Fruit fly (Drosophila melanogaster) whole organism, embryonic: ENCODE results near the gene CG14230.
A peak's percentile ranks its signal among the peaks of the same experiment; 100 is the strongest.

ENCODE experiments used
- Asciz ChIP-seq: fragments of 200-800 bp; sonication (Bioruptor generic); optimal IDR thresholded peaks from 2 replicates; lab custom pipeline; 2017; ENCODE audit warnings: missing biosample characterization, mild to moderate bottlenecking, missing genetic modification characterization, missing genetic modification reagents
- C15 ChIP-seq: fragments of 200-800 bp; sonication (Bioruptor generic); IDR thresholded peaks from 3 replicates; pipeline ENCODE4 v1.3.6; 2022; ENCODE audit warnings: missing biosample characterization, missing genetic modification characterization
- CG11723 ChIP-seq: fragments of 200-800 bp; sonication (Bioruptor generic); optimal IDR thresholded peaks from 2 replicates; lab custom pipeline; 2017; ENCODE audit warnings: missing biosample characterization, mild to moderate bottlenecking, missing genetic modification characterization
- CG13287 ChIP-seq: fragments of 200-800 bp; sonication (Bioruptor generic); IDR thresholded peaks from 2 replicates; pipeline ENCODE4 v1.3.6; 2022; ENCODE audit warnings: missing biosample characterization, missing genetic modification characterization; ENCODE audit not compliant: partially characterized antibody
- CG14050 ChIP-seq: fragments of 200-800 bp; sonication (Bioruptor generic); IDR thresholded peaks from 3 replicates; pipeline ENCODE4 v1.3.6; 2022; ENCODE audit warnings: missing biosample characterization, missing genetic modification characterization
- CG15011 ChIP-seq: fragments of 200-800 bp; sonication (Bioruptor generic); optimal IDR thresholded peaks from 3 replicates; lab custom pipeline; 2018; ENCODE audit warnings: missing biosample characterization, mild to moderate bottlenecking, missing genetic modification characterization
- CG15514 ChIP-seq: fragments of 200-800 bp; sonication (Bioruptor generic); optimal IDR thresholded peaks from 3 replicates; lab custom pipeline; 2017; ENCODE audit warnings: missing biosample characterization, missing genetic modification characterization, mild to moderate bottlenecking, moderate library complexity, missing genetic modification reagents
- CG1792 ChIP-seq: fragments of 200-800 bp; sonication (Bioruptor generic); optimal IDR thresholded peaks from 2 replicates; lab custom pipeline; 2016; ENCODE audit warnings: missing biosample characterization, missing genetic modification characterization
- CG18764 ChIP-seq: fragments of 200-800 bp; sonication (Bioruptor generic); optimal IDR thresholded peaks from 3 replicates; lab custom pipeline; 2016; ENCODE audit warnings: missing biosample characterization, missing genetic modification characterization
- CG2116 ChIP-seq: fragments of 200-800 bp; sonication (Bioruptor generic); optimal IDR thresholded peaks from 3 replicates; lab custom pipeline; 2018; ENCODE audit warnings: missing biosample characterization, mild to moderate bottlenecking, missing genetic modification characterization
- CG30020 ChIP-seq: fragments of 200-800 bp; optimal IDR thresholded peaks from 2 replicates; lab custom pipeline; 2019; ENCODE audit warnings: missing biosample characterization, mild to moderate bottlenecking, missing genetic modification characterization, moderate library complexity
- CG33213 ChIP-seq: fragments of 200-800 bp; sonication (Bioruptor generic); optimal IDR thresholded peaks from 3 replicates; lab custom pipeline; 2016; ENCODE audit warnings: missing biosample characterization, missing genetic modification characterization
- CG34376 ChIP-seq: fragments of 200-800 bp; sonication (Bioruptor generic); optimal IDR thresholded peaks from 2 replicates; lab custom pipeline; 2018; ENCODE audit warnings: missing biosample characterization, mild to moderate bottlenecking, missing genetic modification characterization
- CG3838 ChIP-seq: fragments of 200-800 bp; sonication (Bioruptor generic); optimal IDR thresholded peaks from 3 replicates; lab custom pipeline; 2016; ENCODE audit warnings: missing biosample characterization, missing genetic modification characterization
- CG7987 ChIP-seq: fragments of 200-800 bp; sonication (Bioruptor generic); optimal IDR thresholded peaks from 2 replicates; lab custom pipeline; 2018; ENCODE audit warnings: missing biosample characterization, mild to moderate bottlenecking, missing genetic modification characterization, moderate library complexity
- CG8388 ChIP-seq: fragments of 200-800 bp; sonication (Bioruptor generic); optimal IDR thresholded peaks from 2 replicates; lab custom pipeline; 2019; ENCODE audit warnings: missing biosample characterization, mild to moderate bottlenecking, missing genetic modification characterization, moderate library complexity
- Dfd ChIP-seq, 2 experiments: fragments of >200 bp; optimal IDR thresholded peaks; 2 replicates each; lab custom pipeline; 2017; ENCODE audit warnings: missing biosample characterization in 2 of 2, missing genetic modification characterization in 2 of 2
- Dll ChIP-seq: fragments of 200-800 bp; sonication (Bioruptor generic); IDR thresholded peaks from 4 replicates; pipeline ENCODE4 v1.3.6; 2022; ENCODE audit warnings: missing biosample characterization, missing genetic modification characterization; ENCODE audit not compliant: partially characterized antibody
- Doc2 ChIP-seq: fragments of 200-800 bp; sonication (Bioruptor generic); IDR thresholded peaks from 2 replicates; pipeline ENCODE4 v1.3.6; 2022; ENCODE audit warnings: missing biosample characterization, missing genetic modification characterization
- Dp ChIP-seq: fragments of 200-800 bp; sonication (Bioruptor generic); optimal IDR thresholded peaks from 2 replicates; lab custom pipeline; 2018; ENCODE audit warnings: missing biosample characterization, mild to moderate bottlenecking, missing genetic modification characterization, moderate library complexity
- E2f2 ChIP-seq: fragments of 200-800 bp; sonication (Bioruptor generic); IDR thresholded peaks from 2 replicates; pipeline ENCODE4 v1.3.6; 2022; ENCODE audit warnings: missing biosample characterization, missing genetic modification characterization
- Ets65A ChIP-seq: fragments of 200-800 bp; sonication (Bioruptor generic); peaks from one replicate; lab custom pipeline; 2016; ENCODE audit warnings: missing biosample characterization, missing genetic modification characterization
- Ets97D ChIP-seq: fragments of 200-800 bp; sonication (Bioruptor generic); optimal IDR thresholded peaks from 3 replicates; lab custom pipeline; 2016; ENCODE audit warnings: missing biosample characterization, missing genetic modification characterization
- HmgZ ChIP-seq: fragments of 200-800 bp; sonication (Bioruptor generic); optimal IDR thresholded peaks from 2 replicates; lab custom pipeline; 2018; ENCODE audit warnings: missing biosample characterization, mild to moderate bottlenecking, missing genetic modification characterization
- Hr3 ChIP-seq: fragments of 200-800 bp; sonication (Bioruptor generic); optimal IDR thresholded peaks from 3 replicates; lab custom pipeline; 2016; ENCODE audit warnings: missing biosample characterization, missing genetic modification characterization
- Lhr ChIP-seq: fragments of 200-800 bp; sonication (Bioruptor generic); optimal IDR thresholded peaks from 3 replicates; lab custom pipeline; 2017; ENCODE audit warnings: mild to moderate bottlenecking, missing biosample characterization, missing genetic modification reagents, missing genetic modification characterization
- MBD-R2 ChIP-seq: fragments of 200-800 bp; sonication (Bioruptor generic); IDR thresholded peaks from 2 replicates; pipeline ENCODE4 v1.3.6; 2022; ENCODE audit warnings: missing biosample characterization, missing genetic modification characterization
- Max ChIP-seq: fragments of 200-800 bp; sonication (Bioruptor generic); optimal IDR thresholded peaks from 2 replicates; lab custom pipeline; 2016; ENCODE audit warnings: missing biosample characterization, mild to moderate bottlenecking, missing genetic modification characterization
- Myb ChIP-seq: fragments of 200-800 bp; sonication (Bioruptor generic); optimal IDR thresholded peaks from 2 replicates; lab custom pipeline; 2016; ENCODE audit warnings: missing biosample characterization, missing genetic modification characterization
- Ravus ChIP-seq: fragments of 200-800 bp; sonication (Bioruptor generic); IDR thresholded peaks from 2 replicates; pipeline ENCODE4 v1.3.6; 2022; ENCODE audit warnings: missing biosample characterization, missing genetic modification characterization
- Sin3A ChIP-seq: fragments of >200 bp; optimal IDR thresholded peaks from 2 replicates; lab custom pipeline; 2018
- Six4 ChIP-seq: fragments of 200-800 bp; sonication (Bioruptor generic); optimal IDR thresholded peaks from 2 replicates; lab custom pipeline; 2016; ENCODE audit warnings: missing biosample characterization, missing genetic modification characterization
- Spps ChIP-seq: fragments of 200-800 bp; sonication (Bioruptor generic); optimal IDR thresholded peaks from 2 replicates; lab custom pipeline; 2018; ENCODE audit warnings: missing biosample characterization, mild to moderate bottlenecking, missing genetic modification characterization
- Stat92E ChIP-seq, 3 experiments: fragments of >200 bp in 2 of 3; fragments of 200-800 bp in 1 of 3; sonication (Bioruptor generic) in 1 of 3; optimal IDR thresholded peaks; 2 replicates each; lab custom pipeline; 2017 to 2019; ENCODE audit warnings: missing biosample characterization in 3 of 3, missing genetic modification characterization in 3 of 3, mild to moderate bottlenecking in 1 of 3, moderate library complexity in 1 of 3
- ase ChIP-seq: fragments of 200-800 bp; sonication (Bioruptor generic); IDR thresholded peaks from 3 replicates; pipeline ENCODE4 v1.3.6; 2022; ENCODE audit warnings: missing biosample characterization, missing genetic modification characterization
- crc ChIP-seq: fragments of 200-800 bp; sonication (Bioruptor generic); optimal IDR thresholded peaks from 2 replicates; lab custom pipeline; 2016; ENCODE audit warnings: missing biosample characterization, missing genetic modification characterization
- da ChIP-seq: fragments of 200-800 bp; sonication (Bioruptor generic); optimal IDR thresholded peaks from 2 replicates; lab custom pipeline; 2016; ENCODE audit warnings: missing biosample characterization, missing genetic modification characterization
- dati ChIP-seq: fragments of 200-800 bp; sonication (Bioruptor generic); IDR thresholded peaks from 2 replicates; pipeline ENCODE4 v1.3.6; 2022; ENCODE audit warnings: missing biosample characterization, missing genetic modification characterization
- dm ChIP-seq: fragments of 200-800 bp; sonication (Bioruptor generic); optimal IDR thresholded peaks from 3 replicates; lab custom pipeline; 2016; ENCODE audit warnings: missing biosample characterization, missing genetic modification characterization
- emc ChIP-seq: fragments of 200-800 bp; sonication (Bioruptor generic); optimal IDR thresholded peaks from 2 replicates; lab custom pipeline; 2016; ENCODE audit warnings: missing biosample characterization, missing genetic modification characterization
- gce ChIP-seq: fragments of 200-800 bp; sonication (Bioruptor generic); IDR thresholded peaks from 3 replicates; pipeline ENCODE4 v1.3.6; 2022; ENCODE audit warnings: missing biosample characterization, missing genetic modification characterization
- knrl ChIP-seq: fragments of 200-800 bp; sonication (Bioruptor generic); IDR thresholded peaks from 3 replicates; pipeline ENCODE4 v1.3.6; 2022; ENCODE audit warnings: missing biosample characterization, missing genetic modification characterization; ENCODE audit not compliant: partially characterized antibody
- nau ChIP-seq: fragments of 200-800 bp; sonication (Bioruptor generic); optimal IDR thresholded peaks from 3 replicates; lab custom pipeline; 2017; ENCODE audit warnings: missing biosample characterization, mild to moderate bottlenecking, missing genetic modification characterization, missing genetic modification reagents
- nerfin-1 ChIP-seq: fragments of 200-800 bp; sonication (Bioruptor generic); optimal IDR thresholded peaks from 3 replicates; lab custom pipeline; 2019; ENCODE audit warnings: missing biosample characterization, mild to moderate bottlenecking, missing genetic modification characterization, moderate library complexity
- rib ChIP-seq: fragments of 200-800 bp; sonication (Bioruptor generic); IDR thresholded peaks from 2 replicates; pipeline ENCODE4 v1.3.6; 2022; ENCODE audit warnings: missing biosample characterization, missing genetic modification characterization
- slp2 ChIP-seq: fragments of 200-800 bp; sonication (Bioruptor generic); optimal IDR thresholded peaks from 2 replicates; lab custom pipeline; 2016; ENCODE audit warnings: missing biosample characterization, missing genetic modification characterization
- stwl ChIP-seq: fragments of 200-800 bp; sonication (Bioruptor generic); optimal IDR thresholded peaks from 3 replicates; lab custom pipeline; 2018; ENCODE audit warnings: missing biosample characterization, mild to moderate bottlenecking, missing genetic modification characterization, moderate library complexity
- tgo ChIP-seq: fragments of 200-800 bp; sonication (Bioruptor generic); IDR thresholded peaks from 3 replicates; pipeline ENCODE4 v1.3.6; 2022; ENCODE audit warnings: missing biosample characterization, missing genetic modification characterization
- twi ChIP-seq: fragments of 200-800 bp; optimal IDR thresholded peaks from 2 replicates; lab custom pipeline; 2019; ENCODE audit warnings: missing biosample characterization, mild to moderate bottlenecking, missing genetic modification characterization, moderate library complexity
- usp ChIP-seq: fragments of >200 bp; optimal IDR thresholded peaks from 2 replicates; lab custom pipeline; 2017; ENCODE audit warnings: missing biosample characterization, missing genetic modification characterization
- vfl ChIP-seq: fragments of 200-800 bp; sonication (Bioruptor generic); optimal IDR thresholded peaks from 2 replicates; lab custom pipeline; 2016; ENCODE audit warnings: missing biosample characterization, missing genetic modification characterization
- zen ChIP-seq: fragments of 200-800 bp; sonication (Bioruptor generic); optimal IDR thresholded peaks from 3 replicates; lab custom pipeline; 2018; ENCODE audit warnings: missing biosample characterization, mild to moderate bottlenecking, missing genetic modification characterization, moderate library complexity

The CG14230 gene

dm6 chrX:19704083-19704482 is at the start of gene CG14230, which contains the start of gene CG14232:
Gene CG14230 (plus strand): TSS chrX:19704176.
Gene CG14232 (minus strand): TSS chrX:19704259.
- peak; percentile 51 for TF ChIP-seq E2f2 (GFP tag; lab: Robert Waterston, UW)
- no peak for TF ChIP-seq CG7987
- 0 out of 4 replicates have a peak, but pooled peaks have one; percentile 42 for TF ChIP-seq Dll (GFP tag; lab: Robert Waterston, UW)
- TF ChIP-seq knrl (GFP tag; lab: Robert Waterston, UW) = 0 out of 3 replicates have a peak, but pooled peaks have one; percentile 39
- no peak for TF ChIP-seq tgo
- peak; percentile 47 for TF ChIP-seq CG30020 (tag; lab: Kevin White, UChicago)
- no peak for TF ChIP-seq Six4 (GFP tag; lab: Kevin White, UChicago)
- TF ChIP-seq Dp (GFP tag; lab: Kevin White, UChicago) = peak; percentile 34
- peak; percentile 22 for TF ChIP-seq Myb
- TF ChIP-seq Max (GFP tag; lab: Kevin White, UChicago) = peak; percentile 37
- TF ChIP-seq dm (GFP tag; lab: Kevin White, UChicago) = peak; percentile 84
- no peak for TF ChIP-seq Dfd (GFP tag; optimal IDR thresholded peaks at IDR 0.05; lab: Kevin White, UChicago)
- no peak for TF ChIP-seq ase (GFP tag; lab: Robert Waterston, UW)
- TF ChIP-seq CG15011 (GFP tag; lab: Kevin White, UChicago) = no peak
- peak; percentile 2 for TF ChIP-seq Lhr (GFP tag; lab: Kevin White, UChicago)
- TF ChIP-seq CG2116 (GFP tag; lab: Kevin White, UChicago) = peak; percentile 56
- TF ChIP-seq CG13287 (GFP tag; lab: Robert Waterston, UW) = peak; percentile 69
- TF ChIP-seq nerfin-1 (tag; lab: Kevin White, UChicago) = no peak
- TF ChIP-seq CG33213 (GFP tag; lab: Kevin White, UChicago) = peak; percentile 16
- TF ChIP-seq zen (tag; lab: Kevin White, UChicago) = no peak
- no peak for TF ChIP-seq CG11723 (GFP tag; lab: Kevin White, UChicago)
- no peak for TF ChIP-seq CG34376 (GFP tag; lab: Kevin White, UChicago)
- TF ChIP-seq C15 (GFP tag; lab: Robert Waterston, UW) = no peak
- TF ChIP-seq Stat92E (GFP tag; optimal IDR thresholded peaks at IDR 0.05; lab: Kevin White, UChicago) = no peak
- TF ChIP-seq stwl = peak; percentile 89
- peak; percentile 90 for TF ChIP-seq Ets65A (GFP tag; lab: Kevin White, UChicago)
- TF ChIP-seq da = no peak
- no peak for TF ChIP-seq vfl (GFP tag; lab: Kevin White, UChicago)
- TF ChIP-seq CG8388 (GFP tag; lab: Kevin White, UChicago) = no peak
- TF ChIP-seq CG3838 (GFP tag; lab: Kevin White, UChicago) = no peak
- no peak for TF ChIP-seq Asciz (GFP tag; lab: Kevin White, UChicago)
- TF ChIP-seq Spps = no peak
- TF ChIP-seq CG14050 (GFP tag; lab: Robert Waterston, UW) = no peak
- peak; percentile 88 for TF ChIP-seq MBD-R2
- TF ChIP-seq slp2 (GFP tag; lab: Kevin White, UChicago) = no peak
- TF ChIP-seq Hr3 (GFP tag; lab: Kevin White, UChicago) = no peak
- no peak for TF ChIP-seq crc (GFP tag; lab: Kevin White, UChicago)
- TF ChIP-seq HmgZ (tag; lab: Kevin White, UChicago) = peak; percentile 17
- no peak for TF ChIP-seq nau
- TF ChIP-seq rib (GFP tag; lab: Robert Waterston, UW) = no peak
- TF ChIP-seq gce = no peak
- no peak for TF ChIP-seq Doc2 (GFP tag; lab: Robert Waterston, UW)
- TF ChIP-seq twi (tag; lab: Kevin White, UChicago) = no peak
- TF ChIP-seq Ravus (GFP tag; lab: Robert Waterston, UW) = no peak
- TF ChIP-seq emc (GFP tag; lab: Kevin White, UChicago) = no peak
- peak; percentile 84 for TF ChIP-seq Sin3A (lab: Kevin White, UChicago)
- peak; percentile 41 for TF ChIP-seq CG15514 (GFP tag; lab: Kevin White, UChicago)
- TF ChIP-seq dati (GFP tag; lab: Robert Waterston, UW) = no peak
- no peak for TF ChIP-seq CG1792
- no peak for TF ChIP-seq usp (GFP tag; lab: Kevin White, UChicago)
- peak; percentile 21 for TF ChIP-seq CG18764 (GFP tag; lab: Kevin White, UChicago)
- TF ChIP-seq Ets97D (GFP tag; lab: Kevin White, UChicago) = peak; percentile 55
